Fruit fly (Drosophila melanogaster) whole organism, wandering third instar larva: ENCODE results near the gene CG46316.

Experiments used
- Abd-B ChIP-seq: fragments of >200 bp; optimal IDR thresholded peaks from 2 replicates; lab custom pipeline; 2017; ENCODE audit warnings: missing biosample characterization, missing genetic modification characterization
- CrebA ChIP-seq: fragments of 200-800 bp; sonication (Bioruptor generic); optimal IDR thresholded peaks from 2 replicates; lab custom pipeline; 2016; ENCODE audit warnings: missing biosample characterization, mild to moderate bottlenecking, missing genetic modification characterization, borderline replicate concordance
- Dfd ChIP-seq: fragments of >200 bp; optimal IDR thresholded peaks from 2 replicates; lab custom pipeline; 2017; ENCODE audit warnings: missing biosample characterization, missing genetic modification characterization
- Dif ChIP-seq: fragments of 200-275, 200-300 bp; sonication (Bioruptor generic); optimal IDR thresholded peaks from 2 replicates; lab custom pipeline; 2018; ENCODE audit warnings: missing biosample characterization, missing genetic modification characterization; ENCODE audit not compliant: partially characterized antibody
- Jra ChIP-seq: sonication (Bioruptor generic); optimal IDR thresholded peaks from 2 replicates; lab custom pipeline; 2016; ENCODE audit warnings: missing biosample characterization, missing genetic modification characterization
- Vsx2 ChIP-seq: fragments of 200-300, 225-300 bp; sonication (Bioruptor generic); optimal IDR thresholded peaks from 2 replicates; lab custom pipeline; 2018; ENCODE audit warnings: missing biosample characterization, missing genetic modification characterization; ENCODE audit not compliant: partially characterized antibody
- br ChIP-seq: fragments of 200-800 bp; sonication (Bioruptor generic); optimal IDR thresholded peaks from 2 replicates; lab custom pipeline; 2016; ENCODE audit warnings: missing biosample characterization, missing genetic modification characterization
- dsf ChIP-seq: sonication (Bioruptor generic); optimal IDR thresholded peaks from 2 replicates; lab custom pipeline; 2016; ENCODE audit warnings: missing biosample characterization, missing genetic modification characterization, borderline replicate concordance
- foxo ChIP-seq, 2 experiments: fragments of 200-800 bp; sonication (Bioruptor generic); optimal IDR thresholded peaks; 2 replicates in 1 of 2; 3 replicates in 1 of 2; lab custom pipeline; 2016 to 2017; ENCODE audit warnings: missing biosample characterization in 2 of 2, missing genetic modification characterization in 2 of 2
- h ChIP-seq: fragments of 200-800 bp; sonication (Bioruptor generic); optimal IDR thresholded peaks from 3 replicates; lab custom pipeline; 2016; ENCODE audit warnings: missing biosample characterization, mild to moderate bottlenecking, missing genetic modification characterization
- usp ChIP-seq: fragments of >200 bp; optimal IDR thresholded peaks from 2 replicates; lab custom pipeline; 2017; ENCODE audit warnings: missing biosample characterization, missing genetic modification characterization

- no peak for TF ChIP-seq foxo (GFP tag; optimal IDR thresholded peaks at IDR 0.05; lab: Kevin White, UChicago)
- TF ChIP-seq usp (GFP tag; lab: Kevin White, UChicago) = no peak
- no peak for TF ChIP-seq dsf (GFP tag; lab: Kevin White, UChicago)
- no peak for TF ChIP-seq Dif (GFP tag; lab: Kevin White, UChicago)
- no peak for TF ChIP-seq Dfd (GFP tag; lab: Kevin White, UChicago)
- no peak for TF ChIP-seq br
- TF ChIP-seq Vsx2 (GFP tag; lab: Kevin White, UChicago) = no peak
- TF ChIP-seq h (GFP tag; lab: Kevin White, UChicago) = no peak
- no peak for TF ChIP-seq Jra
- no peak for TF ChIP-seq CrebA (GFP tag; lab: Kevin White, UChicago)
- no peak for TF ChIP-seq Abd-B (GFP tag; lab: Kevin White, UChicago)
Measured at dm6 chr3R:24663044-24663443, 49.5 kb upstream of the CG46316 start.
